Worm (Caenorhabditis elegans) whole organism, early embryonic: ENCODE measurements around the gene F20B6.9.

ENCODE experiments used
- aly-1 ChIP-seq: sonication (generic microtip); optimal IDR thresholded peaks from 2 replicates; lab custom pipeline; 2016; ENCODE audit warnings: missing genetic modification characterization, missing compliant biosample characterization
- ama-1 ChIP-seq: fragments of 150-350 bp; optimal IDR thresholded peaks from 2 replicates; lab custom pipeline; 2014
- ceh-13 ChIP-seq: fragments of 200-800 bp; sonication (Bioruptor generic); optimal IDR thresholded peaks from 2 replicates; lab custom pipeline; 2018; ENCODE audit warnings: mild to moderate bottlenecking, missing genetic modification characterization, missing compliant biosample characterization
- ceh-36 ChIP-seq: sonication (generic microtip); optimal IDR thresholded peaks from 2 replicates; lab custom pipeline; 2016; ENCODE audit warnings: missing genetic modification characterization, inconsistent platforms, missing compliant biosample characterization
- flt-1 ChIP-seq: fragments of 200-800 bp; sonication (Bioruptor generic); IDR thresholded peaks from 2 replicates; pipeline ENCODE4 v1.3.6; 2022; ENCODE audit warnings: missing genetic modification characterization, missing compliant biosample characterization
- pes-1 ChIP-seq: fragments of 200-800 bp; sonication (Bioruptor generic); IDR thresholded peaks from 2 replicates; pipeline ENCODE4 v1.3.6; 2022; ENCODE audit warnings: missing genetic modification reagents, missing genetic modification characterization, missing compliant biosample characterization
- scrt-1 ChIP-seq: fragments of 200-800 bp; sonication (Bioruptor generic); IDR thresholded peaks from 2 replicates; pipeline ENCODE4 v1.3.6; 2022; ENCODE audit warnings: missing genetic modification characterization, missing compliant biosample characterization
- tbx-11 ChIP-seq: fragments of 200-800 bp; sonication (Bioruptor generic); IDR thresholded peaks from 2 replicates; pipeline ENCODE4 v1.3.6; 2022; ENCODE audit warnings: missing genetic modification characterization, missing compliant biosample characterization
- tbx-37 ChIP-seq: fragments of 200-800 bp; sonication (Bioruptor generic); conservative IDR thresholded peaks from 2 replicates; pipeline ENCODE4 v1.3.6; 2022; ENCODE audit warnings: missing genetic modification reagents, missing genetic modification characterization, missing compliant biosample characterization

- no peak for TF ChIP-seq ama-1
- no peak for TF ChIP-seq flt-1
- TF ChIP-seq tbx-37 (GFP tag; lab: Robert Waterston, UW): no peak
- TF ChIP-seq ceh-36: no peak
- no peak for TF ChIP-seq tbx-11
- no peak for TF ChIP-seq aly-1
- no peak for TF ChIP-seq scrt-1
- TF ChIP-seq pes-1 (GFP tag; lab: Robert Waterston, UW): no peak
- TF ChIP-seq ceh-13 (GFP tag; lab: Kevin White, UChicago): no peak
These were observed 39.0 kb upstream of the F20B6.9 start for ce11 chrX:4246237-4246697.
